Fruit fly (Drosophila melanogaster): ENCODE data around the gene CG5004.

CG5004 gene

DNA sequence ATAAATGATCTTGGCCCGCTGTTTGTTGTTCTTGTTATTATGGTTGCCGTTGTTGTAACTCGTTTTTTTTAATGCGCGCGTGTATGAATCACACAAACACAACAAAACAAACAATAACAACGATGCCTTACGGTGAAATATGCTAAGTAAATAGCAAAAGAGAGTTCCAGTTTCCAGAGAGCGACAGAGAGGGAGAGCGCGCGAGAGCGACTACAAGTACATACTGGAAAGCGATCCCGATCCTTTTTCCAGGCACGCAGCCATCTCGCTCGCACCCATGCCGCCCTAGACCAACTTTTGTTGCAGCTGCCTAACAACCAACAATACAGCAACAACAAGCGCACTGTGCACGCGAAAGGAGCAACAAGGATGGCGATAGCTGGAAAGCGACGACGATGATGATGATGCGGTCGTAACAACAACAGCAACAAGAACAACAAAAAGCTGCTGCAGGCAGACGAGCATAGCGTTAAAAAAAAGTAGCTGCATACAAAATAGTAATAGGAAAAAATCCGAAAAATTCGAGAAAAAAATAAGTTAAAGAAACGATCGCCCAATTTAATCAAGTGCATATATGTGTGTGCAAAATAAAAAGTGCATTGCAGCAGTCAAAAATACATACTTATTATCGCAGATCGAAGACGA lies 53.1 kb downstream of the CG5004 start (continued):
- TF ChIP-seq CG3407 (GFP tag; optimal IDR thresholded peaks at IDR 0.05) = no peak
- TF ChIP-seq da (GFP tag; optimal IDR thresholded peaks at IDR 0.05) = peak; percentile 25
- TF ChIP-seq CG2712 (tag; optimal IDR thresholded peaks at IDR 0.05) = no peak
- peak; percentile 60 for TF ChIP-seq CG15479 (GFP tag; optimal IDR thresholded peaks at IDR 0.05)
- TF ChIP-seq Med (GFP tag) = peak; percentile 36
- TF ChIP-seq Chrac-16 (GFP tag; optimal IDR thresholded peaks at IDR 0.05) = no peak
- TF ChIP-seq chinmo (GFP tag; IDR thresholded peaks at IDR 0.05; ENCODE audit: partially characterized antibody) = no peak
- no peak for TF ChIP-seq unpg (GFP tag; optimal IDR thresholded peaks at IDR 0.05)
- TF ChIP-seq CG8089 (GFP tag; optimal IDR thresholded peaks at IDR 0.05) = no peak
- no peak for TF ChIP-seq onecut (GFP tag; IDR thresholded peaks at IDR 0.05)
- no peak for TF ChIP-seq pan (optimal IDR thresholded peaks at IDR 0.05)
- peak in 1 of 2 experiments; percentile 24 for TF ChIP-seq pan (GFP tag; optimal IDR thresholded peaks at IDR 0.05 in 1 of 2, IDR thresholded peaks at IDR 0.05 in 1 of 2)
- TF ChIP-seq hkb (optimal IDR thresholded peaks at IDR 0.05) = no peak
- no peak for TF ChIP-seq hkb (GFP tag; IDR thresholded peaks at IDR 0.05)
- TF ChIP-seq CG4360 (GFP tag; IDR thresholded peaks at IDR 0.05) = peak; percentile 98
- 0 out of 2 replicates have a peak, but pooled peaks have one; percentile 20 for TF ChIP-seq hbn (GFP tag; IDR thresholded peaks at IDR 0.05; ENCODE audit: partially characterized antibody)
- TF ChIP-seq CG10321 (GFP tag; IDR thresholded peaks at IDR 0.05) = 0 out of 2 replicates have a peak, but pooled peaks have one; percentile 36
- no peak for TF ChIP-seq CG10209 (GFP tag; optimal IDR thresholded peaks at IDR 0.05)
- TF ChIP-seq Awh (GFP tag; IDR thresholded peaks at IDR 0.05) = no peak
- TF ChIP-seq CG17361 (GFP tag; IDR thresholded peaks at IDR 0.05) = no peak
- no peak for TF ChIP-seq gem (tag; optimal IDR thresholded peaks at IDR 0.05)
- TF ChIP-seq Trl (optimal IDR thresholded peaks at IDR 0.05) = peak; percentile 56 to 79
- TF ChIP-seq Trl (GFP tag; optimal IDR thresholded peaks at IDR 0.05) = no peak
- TF ChIP-seq Scr (GFP tag; IDR thresholded peaks at IDR 0.05; ENCODE audit: partially characterized antibody) = no peak
- TF ChIP-seq zfh2 (GFP tag; optimal IDR thresholded peaks at IDR 0.05) = no peak
- peak; percentile 14 for TF ChIP-seq kni (GFP tag; optimal IDR thresholded peaks at IDR 0.05)
- TF ChIP-seq CG1832 (GFP tag; optimal IDR thresholded peaks at IDR 0.05) = peak; percentile 78
- no peak for TF ChIP-seq Usf (GFP tag; optimal IDR thresholded peaks at IDR 0.05)
- TF ChIP-seq CG7786 (GFP tag; optimal IDR thresholded peaks at IDR 0.05) = no peak
- TF ChIP-seq CG3838 (GFP tag; optimal IDR thresholded peaks at IDR 0.05) = peak; percentile 2
- no peak for TF ChIP-seq NfI (GFP tag; optimal IDR thresholded peaks at IDR 0.05)
- TF ChIP-seq so (GFP tag; IDR thresholded peaks at IDR 0.05) = peak; percentile 23; the same call in 1 of the 3 replicates
- no peak for TF ChIP-seq sob (GFP tag; IDR thresholded peaks at IDR 0.05)
- peak; percentile 55 for TF ChIP-seq ac (GFP tag; optimal IDR thresholded peaks at IDR 0.05)
- TF ChIP-seq cg (GFP tag; optimal IDR thresholded peaks at IDR 0.05) = peak; percentile 9
- TF ChIP-seq ewg (GFP tag; optimal IDR thresholded peaks at IDR 0.05) = no peak
- no peak for TF ChIP-seq CG3726 (GFP tag; IDR thresholded peaks at IDR 0.05)

DNA sequence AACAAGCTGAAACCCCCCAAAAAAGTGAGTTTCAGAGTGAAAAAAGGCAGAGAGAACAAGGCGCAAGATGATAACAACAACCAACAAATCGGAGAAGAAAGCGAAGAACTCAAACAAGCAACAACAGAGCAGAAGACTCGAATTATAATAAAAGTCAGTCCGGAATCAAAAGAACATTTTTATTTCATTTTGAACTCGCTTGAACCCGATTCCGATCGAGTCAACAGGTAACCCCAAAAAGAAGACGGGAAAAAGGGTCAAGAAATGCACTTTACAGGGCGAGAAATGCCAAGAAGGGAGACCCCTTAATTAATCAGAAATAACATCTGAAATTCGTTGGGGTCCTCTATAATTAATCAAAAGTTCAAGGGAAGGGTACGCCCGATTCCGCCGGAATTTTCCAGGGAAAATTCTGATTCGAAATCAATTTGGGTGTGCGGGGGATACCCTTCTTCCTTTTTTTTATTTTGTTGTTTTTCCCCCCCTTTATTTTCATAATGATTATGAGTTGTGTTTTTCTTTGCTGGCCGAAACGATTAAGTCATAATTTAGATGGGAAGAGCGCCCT lies 55.1 kb downstream of the CG5004 start:
- TF ChIP-seq CG11398 (GFP tag; optimal IDR thresholded peaks at IDR 0.05) = no peak
- TF ChIP-seq otp (GFP tag; IDR thresholded peaks at IDR 0.05) = no peak
- TF ChIP-seq insv (GFP tag; optimal IDR thresholded peaks at IDR 0.05) = peak in 1 of 2 experiments; percentile 51
- peak; percentile 67 for TF ChIP-seq kni (GFP tag; optimal IDR thresholded peaks at IDR 0.05)
- TF ChIP-seq pros (GFP tag; optimal IDR thresholded peaks at IDR 0.05) = peak; percentile 82
- TF ChIP-seq ro (GFP tag; IDR thresholded peaks at IDR 0.05) = no peak
- TF ChIP-seq HLH4C (GFP tag; IDR thresholded peaks at IDR 0.05; ENCODE audit: partially characterized antibody) = no peak
- TF ChIP-seq Hr78 (GFP tag; optimal IDR thresholded peaks at IDR 0.05) = peak in 1 of 2 experiments; percentile 20
- no peak for TF ChIP-seq CG13894 (tag; optimal IDR thresholded peaks at IDR 0.05)
- TF ChIP-seq CG7745 (tag; optimal IDR thresholded peaks at IDR 0.05) = peak; percentile 62
- peak in 1 of 2 experiments; percentile 17 for TF ChIP-seq tll (GFP tag; optimal IDR thresholded peaks at IDR 0.05)

Measured in whole organism, embryonic.